Fruit fly (Drosophila melanogaster): ENCODE data around the gene CG17163.

DNA sequence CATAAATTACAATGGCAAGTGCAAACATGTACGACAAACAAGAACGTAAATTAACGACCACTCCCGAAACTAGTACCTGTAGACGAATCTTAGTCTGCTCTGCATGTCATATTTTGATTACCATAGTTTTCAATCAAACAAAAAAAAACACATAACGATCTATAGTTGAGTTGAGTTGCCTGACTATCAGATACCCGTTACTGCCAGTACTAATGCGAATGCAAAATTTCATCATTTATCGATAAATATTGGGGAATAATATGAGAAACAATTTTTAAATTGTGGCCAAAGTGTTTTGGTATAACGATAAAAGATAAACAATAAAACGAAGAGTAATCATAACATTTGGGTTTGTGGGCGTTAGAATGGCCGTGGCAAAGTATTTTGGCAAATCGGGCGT lies 8.0 kb upstream of the CG17163 start:
- TF ChIP-seq Abd-B (GFP tag; optimal IDR thresholded peaks at IDR 0.05) = no peak
- no peak for TF ChIP-seq Myc (optimal IDR thresholded peaks at IDR 0.05)

All from whole organism, wandering third instar larva.